Worm (Caenorhabditis elegans): ENCODE results near the gene lido-4.

The lido-4 gene

DNA sequence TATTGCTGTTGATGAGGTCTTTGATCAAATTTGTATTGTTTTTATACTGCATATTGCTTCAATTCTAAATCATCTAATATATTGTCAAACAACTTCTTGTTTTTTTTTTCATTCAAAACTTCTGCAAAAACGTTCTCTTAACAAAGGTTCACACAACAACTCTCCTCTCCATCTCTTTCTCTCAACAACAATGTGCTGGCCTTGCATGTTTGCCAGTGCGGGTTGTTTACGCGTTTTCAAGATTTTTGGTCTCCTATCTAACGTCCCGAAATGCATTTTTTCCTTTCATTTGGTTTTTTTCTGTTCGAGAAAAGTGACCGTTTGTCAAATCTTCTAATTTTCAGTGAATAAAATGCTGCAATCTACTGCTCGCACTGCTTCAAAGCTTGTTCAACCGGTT is 15.2 kb downstream of the lido-4 start, which contains the start of gene sod-3:
sod-3 (plus strand) TSS at position 338 of the 400 bp plus-strand sequence.
- TF ChIP-seq hrde-1 (tag; optimal IDR thresholded peaks at IDR 0.05; ENCODE audit: borderline replicate concordance) (no peak), egl-44 (GFP tag; IDR thresholded peaks at IDR 0.05) (no peak), tbp1 (GFP tag; optimal IDR thresholded peaks at IDR 0.05) (no peak), F57A8.1 (GFP tag; optimal IDR thresholded peaks at IDR 0.05) (no peak), lir-1 (GFP tag; conservative IDR thresholded peaks at IDR 0.05) (no peak), F37B4.10 (GFP tag; IDR thresholded peaks at IDR 0.05) (no peak)

DNA sequence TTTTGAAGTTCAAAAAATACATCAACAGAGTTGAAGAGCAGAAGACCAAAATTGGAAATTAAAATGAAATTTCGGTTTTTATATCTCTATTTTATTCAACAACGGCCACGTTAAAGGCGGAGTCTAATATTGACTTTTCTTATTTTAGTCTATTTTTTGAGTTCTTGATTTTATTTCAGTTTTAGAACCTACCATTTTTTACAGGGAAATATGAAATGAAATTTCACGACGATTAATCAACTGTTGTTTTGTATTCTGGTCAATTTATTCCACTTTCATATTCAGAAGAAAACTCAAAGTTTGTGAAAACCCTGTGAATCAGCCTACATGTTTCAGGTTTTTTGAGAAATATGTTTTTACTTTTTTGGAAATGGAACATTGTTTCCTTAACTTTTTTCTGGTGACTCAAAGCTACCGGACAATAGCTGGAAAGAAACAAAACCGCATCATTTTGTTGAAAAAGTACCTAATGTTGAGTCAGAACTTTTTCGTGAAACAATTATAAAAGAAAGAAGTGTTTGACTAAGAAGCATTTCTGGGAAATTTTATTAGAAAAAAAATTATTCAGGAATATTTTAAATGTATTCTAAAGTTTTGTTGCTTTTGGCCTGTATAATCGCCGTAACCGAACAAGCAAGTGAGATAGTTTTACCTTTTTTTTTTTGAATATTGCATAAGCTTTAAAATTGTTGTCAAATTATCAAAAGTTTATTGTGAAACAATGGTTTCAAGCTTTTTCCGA is 26.8 kb downstream of the lido-4 start, which contains the start of the genes irld-23 and C08A9.10:
irld-23 (minus strand) TSS at position 51 of the 742 bp plus-strand sequence.
C08A9.10 (plus strand) TSS at position 545 of the 742 bp plus-strand sequence.
- no peak for TF ChIP-seq fkh-3 (tag; optimal IDR thresholded peaks at IDR 0.05)
- no peak for TF ChIP-seq rpc-1 (optimal IDR thresholded peaks at IDR 0.05)
- no peak for TF ChIP-seq rpc-1 (tag; optimal IDR thresholded peaks at IDR 0.05)
- no peak for TF ChIP-seq F57C9.4 (tag; optimal IDR thresholded peaks at IDR 0.05)
- TF ChIP-seq unc-62 (GFP tag; optimal IDR thresholded peaks at IDR 0.05): no peak
- TF ChIP-seq nfya-2 (GFP tag; IDR thresholded peaks at IDR 0.05): no peak
- no peak for TF ChIP-seq ztf-22 (GFP tag; optimal IDR thresholded peaks at IDR 0.05)
- TF ChIP-seq aptf-2 (GFP tag; conservative IDR thresholded peaks at IDR 0.05): no peak
- no peak for TF ChIP-seq athp-1 (tag; optimal IDR thresholded peaks at IDR 0.05)

DNA sequence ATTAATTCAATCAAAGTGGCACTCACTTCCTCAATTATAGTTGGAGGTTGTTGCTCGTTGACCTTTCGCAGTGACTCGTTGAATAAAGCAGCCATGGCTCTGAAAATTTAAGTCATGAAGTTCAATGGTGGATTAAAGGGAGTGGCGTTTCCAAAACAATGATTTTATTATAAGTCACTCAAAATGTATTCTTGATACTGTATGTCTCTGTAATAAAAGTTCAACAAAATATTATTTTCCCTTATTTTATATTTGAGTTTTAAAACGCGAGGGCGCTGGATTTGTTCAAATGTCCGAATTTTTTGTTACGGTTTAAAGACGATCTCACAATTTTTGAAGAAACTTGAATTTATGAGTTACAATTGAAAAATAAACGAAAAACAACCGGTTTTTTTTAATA is 35.5 kb downstream of the lido-4 start, which contains the start of gene C30G4.4:
C30G4.4 (minus strand) TSS at position 101 of the 400 bp plus-strand sequence.
- TF ChIP-seq egl-44 (GFP tag; IDR thresholded peaks at IDR 0.05): no peak
- no peak for TF ChIP-seq rcor-1 (GFP tag; IDR thresholded peaks at IDR 0.05)
- no peak for TF ChIP-seq sptf-2 (GFP tag; optimal IDR thresholded peaks at IDR 0.05)
- TF ChIP-seq ceh-40 (GFP tag; IDR thresholded peaks at IDR 0.05): no peak
- TF ChIP-seq ekl-4 (GFP tag; IDR thresholded peaks at IDR 0.05): no peak
- TF ChIP-seq pbrm-1 (GFP tag; IDR thresholded peaks at IDR 0.05): no peak
- no peak for TF ChIP-seq nhr-90 (tag; optimal IDR thresholded peaks at IDR 0.05)
- TF ChIP-seq zfh-2 (GFP tag; conservative IDR thresholded peaks at IDR 0.05): no peak
- no peak for TF ChIP-seq efl-1 (GFP tag; optimal IDR thresholded peaks at IDR 0.05)
- no peak for TF ChIP-seq aptf-3 (GFP tag; IDR thresholded peaks at IDR 0.05)
- TF ChIP-seq nfyb-1 (GFP tag; IDR thresholded peaks at IDR 0.05): no peak
- no peak for TF ChIP-seq F57C9.4 (tag; optimal IDR thresholded peaks at IDR 0.05)
- TF ChIP-seq nhr-80 (tag; optimal IDR thresholded peaks at IDR 0.05): no peak
- no peak for TF ChIP-seq him-1 (tag; optimal IDR thresholded peaks at IDR 0.05)
- no peak for TF ChIP-seq let-526 (GFP tag; IDR thresholded peaks at IDR 0.05)
- TF ChIP-seq tbp1 (GFP tag; optimal IDR thresholded peaks at IDR 0.05): no peak
- TF ChIP-seq ama-1 (optimal IDR thresholded peaks at IDR 0.05): no peak
- TF ChIP-seq ama-1 (GFP tag; optimal IDR thresholded peaks at IDR 0.05): no peak
- no peak for TF ChIP-seq somi-1 (GFP tag; optimal IDR thresholded peaks at IDR 0.05)
- TF ChIP-seq tbx-9 (tag; optimal IDR thresholded peaks at IDR 0.05; ENCODE audit: borderline replicate concordance): no peak
- TF ChIP-seq mxl-1 (tag; optimal IDR thresholded peaks at IDR 0.05): no peak

DNA sequence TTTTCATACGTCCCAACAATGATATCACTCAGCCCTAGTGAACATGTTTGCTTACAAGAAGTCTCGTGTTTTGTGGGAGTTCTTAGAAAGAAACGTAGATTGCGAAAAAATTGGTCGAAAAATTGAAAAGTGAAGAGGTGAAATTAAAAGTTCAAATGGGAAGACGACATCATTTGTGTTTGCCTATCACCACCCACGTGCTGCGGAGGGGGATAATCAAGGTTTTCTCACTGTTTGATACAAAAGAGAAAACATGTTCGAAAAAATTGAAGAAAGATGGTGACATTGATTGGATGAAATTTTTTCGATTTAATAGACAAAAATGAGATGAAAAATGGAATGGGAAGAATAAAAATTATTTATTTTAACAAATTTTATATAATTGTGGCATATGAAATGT is 37.1 kb downstream of the lido-4 start:
- TF ChIP-seq ceh-40 (GFP tag; IDR thresholded peaks at IDR 0.05) (no peak), let-607 (tag; optimal IDR thresholded peaks at IDR 0.05) (no peak), lag-1 (GFP tag; IDR thresholded peaks at IDR 0.05) (no peak), egrh-3 (GFP tag; IDR thresholded peaks at IDR 0.05) (no peak), attf-3 (GFP tag; conservative IDR thresholded peaks at IDR 0.05) (no peak), ekl-4 (GFP tag; IDR thresholded peaks at IDR 0.05) (no peak), mes-4 (tag; optimal IDR thresholded peaks at IDR 0.05) (no peak), sptf-2 (GFP tag; optimal IDR thresholded peaks at IDR 0.05) (no peak), ceh-58 (GFP tag; IDR thresholded peaks at IDR 0.05) (no peak), chd-7 (tag; optimal IDR thresholded peaks at IDR 0.05) (no peak), ztf-26 (tag; optimal IDR thresholded peaks at IDR 0.05) (no peak), ztf-25 (GFP tag; IDR thresholded peaks at IDR 0.05) (no peak), rec-8 (tag; optimal IDR thresholded peaks at IDR 0.05) (no peak), snpc-3.4 (tag; optimal IDR thresholded peaks at IDR 0.05) (no peak), Y56A3A.18 (GFP tag; IDR thresholded peaks at IDR 0.05) (no peak)
